Fruit fly (Drosophila melanogaster): Measurements from ENCODE around the gene mRpL36.
A peak's percentile ranks its signal among the peaks of the same experiment; 100 is the strongest.

The mRpL36 gene

dm6 chr3L:8154544-8154943, 29.6 kb upstream of the mRpL36 start:
- peak; percentile 62 for TF ChIP-seq nom (GFP tag; optimal IDR thresholded peaks at IDR 0.05)
- no peak for TF ChIP-seq MESR4 (GFP tag; optimal IDR thresholded peaks at IDR 0.05)

DNA sequence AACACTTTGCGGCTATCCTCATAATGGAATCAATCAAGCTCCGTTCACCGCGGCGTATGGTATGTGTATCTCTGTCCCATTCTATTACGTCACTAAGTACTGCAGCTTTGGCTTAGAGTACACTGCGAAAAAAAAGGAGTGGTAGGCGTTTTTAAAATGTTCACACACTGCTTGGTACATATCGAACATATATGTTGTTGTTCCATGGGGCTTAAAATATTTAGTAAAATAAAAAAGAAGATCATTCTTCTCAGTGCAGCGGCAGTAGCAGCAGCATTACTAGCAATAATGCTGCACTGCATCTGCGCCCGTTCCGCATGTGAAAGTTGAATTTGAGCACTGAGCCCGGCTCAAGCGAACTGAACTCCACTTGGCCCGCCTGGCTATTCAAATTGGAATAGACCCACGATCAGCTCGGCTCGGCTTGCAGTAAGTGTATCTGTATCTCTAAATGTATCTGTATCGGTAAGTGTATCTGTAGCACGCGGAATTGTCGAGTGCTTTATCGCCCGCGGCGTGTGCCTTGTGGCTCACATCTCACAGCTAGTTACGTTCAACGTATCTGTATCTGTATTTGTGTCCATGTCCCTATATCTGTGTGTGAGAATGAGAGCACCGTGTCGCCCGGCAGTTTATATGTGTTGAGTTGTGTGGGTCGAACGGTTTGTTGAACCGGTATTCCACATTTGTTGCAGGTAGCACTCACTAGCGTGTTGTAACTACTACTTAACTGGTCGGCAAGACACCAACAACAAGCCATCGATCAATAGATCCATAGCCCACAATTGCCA, 28.5 kb upstream of the mRpL36 start:
- TF ChIP-seq CG2199 (GFP tag; IDR thresholded peaks at IDR 0.05) (0 out of 3 replicates have a peak, but pooled peaks have one; percentile 15), pho (GFP tag; optimal IDR thresholded peaks at IDR 0.05) (no peak), schlank (tag; optimal IDR thresholded peaks at IDR 0.05) (no peak), prd (optimal IDR thresholded peaks at IDR 0.05) (no peak), prd (GFP tag; IDR thresholded peaks at IDR 0.05) (peak; percentile 68; the same call in 1 of the 3 replicates), CG4424 (GFP tag; optimal IDR thresholded peaks at IDR 0.05) (peak; percentile 61), pb (GFP tag; optimal IDR thresholded peaks at IDR 0.05) (no peak), CG7928 (GFP tag; optimal IDR thresholded peaks at IDR 0.05) (no peak), Lhr (GFP tag; optimal IDR thresholded peaks at IDR 0.05) (peak; percentile 8), disco-r (GFP tag; optimal IDR thresholded peaks at IDR 0.05) (no peak), CG7357 (GFP tag; IDR thresholded peaks at IDR 0.05) (no peak), tgo (GFP tag; IDR thresholded peaks at IDR 0.05) (peak; percentile 55; the same call in 2 of the 3 replicates), ato (GFP tag; IDR thresholded peaks at IDR 0.05; ENCODE audit: partially characterized antibody) (no peak), pfk (GFP tag; optimal IDR thresholded peaks at IDR 0.05) (no peak), MBD-R2 (GFP tag; IDR thresholded peaks at IDR 0.05) (no peak), phol (tag; optimal IDR thresholded peaks at IDR 0.05) (peak; percentile 69), CG42726 (GFP tag; IDR thresholded peaks at IDR 0.05; ENCODE audit: partially characterized antibody) (no peak), ftz-f1 (GFP tag; optimal IDR thresholded peaks at IDR 0.05) (no peak), chm (GFP tag; IDR thresholded peaks at IDR 0.05) (no peak), nom (GFP tag; optimal IDR thresholded peaks at IDR 0.05) (no peak), toy (GFP tag; IDR thresholded peaks at IDR 0.05) (no peak), CG10543 (GFP tag; optimal IDR thresholded peaks at IDR 0.05) (no peak), Dref (GFP tag; IDR thresholded peaks at IDR 0.05) (no peak), run (tag; optimal IDR thresholded peaks at IDR 0.05) (no peak), tll (GFP tag; optimal IDR thresholded peaks at IDR 0.05) (no peak), CG9727 (GFP tag; optimal IDR thresholded peaks at IDR 0.05) (peak; percentile 36), Sry-β (GFP tag; optimal IDR thresholded peaks at IDR 0.05) (no peak), ase (GFP tag; IDR thresholded peaks at IDR 0.05) (peak; percentile 60; the same call in 1 of the 3 replicates), CG6654 (GFP tag; optimal IDR thresholded peaks at IDR 0.05) (peak; percentile 2), H15 (GFP tag; IDR thresholded peaks at IDR 0.05) (peak; percentile 53; the same call in 1 of the 3 replicates), CG17568 (GFP tag; optimal IDR thresholded peaks at IDR 0.05) (no peak), ATbp (GFP tag; optimal IDR thresholded peaks at IDR 0.05) (peak; percentile 58), CG2120 (GFP tag; optimal IDR thresholded peaks at IDR 0.05) (no peak), en (GFP tag; optimal IDR thresholded peaks at IDR 0.05) (no peak), CG32772 (GFP tag; IDR thresholded peaks at IDR 0.05) (peak; percentile 57), stwl (tag; optimal IDR thresholded peaks at IDR 0.05) (no peak), HHEX (GFP tag; optimal IDR thresholded peaks at IDR 0.05) (peak; percentile 58), Chrac-16 (GFP tag; optimal IDR thresholded peaks at IDR 0.05) (peak; percentile 4), Opbp (GFP tag; IDR thresholded peaks at IDR 0.05; ENCODE audit: partially characterized antibody) (no peak), dati (GFP tag; IDR thresholded peaks at IDR 0.05) (no peak), TFAM (GFP tag; optimal IDR thresholded peaks at IDR 0.05) (no peak), CG7987 (GFP tag; optimal IDR thresholded peaks at IDR 0.05) (no peak), eyg (GFP tag; optimal IDR thresholded peaks at IDR 0.05) (no peak), CG18599 (GFP tag; optimal IDR thresholded peaks at IDR 0.05) (peak; percentile 33), CG11456 (GFP tag; IDR thresholded peaks at IDR 0.05) (no peak), CG1529 (GFP tag; optimal IDR thresholded peaks at IDR 0.05) (peak; percentile 51)

All from whole organism, embryonic.